Worm (Caenorhabditis elegans): ENCODE measurements around the gene zif-1.

Gene zif-1

DNA sequence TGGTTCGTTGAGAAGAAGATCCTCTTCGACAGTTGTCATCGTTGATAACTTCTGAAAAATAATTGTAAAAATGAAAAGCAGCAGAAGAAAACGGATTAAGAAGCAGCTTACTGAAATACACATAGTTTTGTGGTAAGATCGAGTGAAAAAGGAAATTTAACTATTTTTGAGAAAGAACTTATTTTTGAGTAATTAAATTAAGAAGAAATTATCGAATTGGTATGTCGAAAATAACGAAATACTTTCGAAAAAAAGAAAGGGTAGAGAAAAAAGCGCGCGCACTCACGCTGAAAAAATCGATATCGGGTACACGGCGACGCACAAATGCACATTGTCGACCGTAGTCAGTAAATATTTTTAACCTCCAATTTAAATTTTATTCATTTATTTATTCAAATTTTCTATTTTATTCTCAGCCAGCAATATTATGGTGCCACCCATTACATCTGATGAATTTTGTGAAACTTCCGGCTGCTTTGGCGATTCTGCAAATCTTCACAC is 46.4 kb upstream of the zif-1 start, which contains the start of the genes ZK643.5 and ZK643.2 (continued):
- TF ChIP-seq ceh-100 (GFP tag; IDR thresholded peaks at IDR 0.05) (no peak), ama-1 (optimal IDR thresholded peaks at IDR 0.05) (no peak), ama-1 (GFP tag; optimal IDR thresholded peaks at IDR 0.05) (peak in 1 of 2 experiments; percentile 64), madf-6 (GFP tag; IDR thresholded peaks at IDR 0.05) (peak; percentile 70)

DNA sequence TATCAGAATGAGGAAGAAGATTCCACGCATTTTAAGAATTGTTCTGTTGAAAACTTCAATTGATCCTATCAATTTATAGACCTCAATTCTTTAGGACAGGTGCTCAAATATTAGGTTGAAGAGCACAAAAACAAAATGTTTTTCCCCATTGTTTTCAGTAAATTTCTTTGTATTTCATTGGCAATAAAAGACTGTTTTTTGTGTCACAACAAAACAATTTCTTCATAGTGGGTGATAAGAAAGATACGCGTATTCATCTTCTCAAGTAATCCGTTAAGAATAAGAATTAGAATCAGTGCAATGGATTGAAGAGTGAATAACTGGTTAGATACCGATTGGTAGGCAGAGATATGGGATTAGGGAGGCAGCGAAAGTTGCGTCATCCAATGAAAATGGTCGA is 41.9 kb upstream of the zif-1 start, which contains the start of gene ZK643.6:
ZK643.6 (minus strand) TSS at position 101 of the 400 bp plus-strand sequence.
- TF ChIP-seq ztf-26 (tag; optimal IDR thresholded peaks at IDR 0.05) (no peak), F55B11.4 (tag; optimal IDR thresholded peaks at IDR 0.05; ENCODE audit: borderline replicate concordance, insufficient read depth) (no peak), let-526 (GFP tag; IDR thresholded peaks at IDR 0.05) (no peak)

DNA sequence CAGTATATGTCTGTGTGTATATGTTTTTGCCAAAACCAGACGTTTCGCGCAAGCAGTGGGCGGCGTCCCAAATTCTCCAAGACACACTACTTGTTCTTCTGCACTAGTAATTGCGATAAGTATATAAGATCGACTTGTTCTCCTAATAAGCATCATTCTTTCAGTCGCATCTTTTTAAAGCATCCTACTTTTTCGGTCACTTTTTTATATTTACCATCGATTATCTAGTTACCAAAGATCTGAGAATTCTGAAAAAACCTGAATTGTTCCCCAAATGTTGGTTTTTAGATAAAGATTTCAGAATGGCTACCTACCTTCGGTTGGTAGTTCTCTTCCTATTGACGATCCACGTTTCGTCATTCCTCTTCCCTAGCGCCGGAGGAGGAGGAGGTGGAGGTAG is 40.6 kb upstream of the zif-1 start, which contains the start of gene grl-25:
grl-25 (plus strand) TSS at position 301 of the 400 bp plus-strand sequence.
- no peak for TF ChIP-seq F33H1.4 (GFP tag; IDR thresholded peaks at IDR 0.05)
- no peak for TF ChIP-seq B0261.1 (tag; optimal IDR thresholded peaks at IDR 0.05)
- no peak for TF ChIP-seq mxl-1 (tag; optimal IDR thresholded peaks at IDR 0.05)
- TF ChIP-seq let-607 (tag; optimal IDR thresholded peaks at IDR 0.05), result no peak
- no peak for TF ChIP-seq nhr-120 (GFP tag; IDR thresholded peaks at IDR 0.05)
- TF ChIP-seq ceh-27 (GFP tag; optimal IDR thresholded peaks at IDR 0.05), result no peak

DNA sequence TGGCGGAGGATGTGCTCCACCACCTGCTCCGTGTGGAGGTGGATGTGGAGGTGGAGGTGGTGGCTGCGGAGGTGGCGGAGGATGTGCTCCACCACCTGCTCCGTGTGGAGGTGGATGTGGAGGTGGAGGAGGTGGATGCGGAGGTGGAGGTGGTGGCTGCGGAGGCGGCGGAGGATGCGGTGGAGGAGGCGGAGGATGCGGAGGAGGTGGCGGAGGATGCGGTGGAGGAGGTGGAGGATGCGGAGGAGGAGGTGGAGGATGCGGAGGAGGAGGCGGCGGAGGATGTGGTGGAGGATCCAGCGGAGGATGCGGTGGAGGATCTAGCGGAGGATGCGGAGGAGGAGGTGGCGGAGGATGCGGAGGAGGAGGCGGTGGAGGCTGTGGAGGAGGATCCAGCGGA is 40.1 kb upstream of the zif-1 start:
- TF ChIP-seq Y67H2A.10 (GFP tag; conservative IDR thresholded peaks at IDR 0.05) (no peak), egrh-3 (GFP tag; IDR thresholded peaks at IDR 0.05) (peak; percentile 99), ztf-28 (GFP tag; IDR thresholded peaks at IDR 0.05) (no peak), tlf-1 (GFP tag; optimal IDR thresholded peaks at IDR 0.05) (no peak), ztf-25 (GFP tag; IDR thresholded peaks at IDR 0.05) (no peak), pbrm-1 (GFP tag; IDR thresholded peaks at IDR 0.05) (0 out of 2 replicates have a peak, but pooled peaks have one; percentile 20), hmg-20 (GFP tag; IDR thresholded peaks at IDR 0.05) (no peak), tbx-9 (tag; optimal IDR thresholded peaks at IDR 0.05; ENCODE audit: borderline replicate concordance) (no peak), ZK185.1 (tag; optimal IDR thresholded peaks at IDR 0.05; ENCODE audit: poor library complexity, severe bottlenecking) (no peak), B0336.3 (GFP tag; IDR thresholded peaks at IDR 0.05) (no peak), let-607 (tag; optimal IDR thresholded peaks at IDR 0.05) (no peak), rpc-1 (optimal IDR thresholded peaks at IDR 0.05) (no peak), rpc-1 (tag; optimal IDR thresholded peaks at IDR 0.05) (no peak), pha-4 (tag; optimal IDR thresholded peaks at IDR 0.05) (no peak), zfh-2 (GFP tag; conservative IDR thresholded peaks at IDR 0.05) (peak; percentile 93), ceh-79 (tag; optimal IDR thresholded peaks at IDR 0.05) (no peak), cebp-2 (GFP tag; IDR thresholded peaks at IDR 0.05) (no peak), nfyb-1 (GFP tag; IDR thresholded peaks at IDR 0.05) (0 out of 2 replicates have a peak, but pooled peaks have one; percentile 54), mcd-1 (GFP tag; IDR thresholded peaks at IDR 0.05) (peak; percentile 60; the same call in 1 of the 2 replicates)

DNA sequence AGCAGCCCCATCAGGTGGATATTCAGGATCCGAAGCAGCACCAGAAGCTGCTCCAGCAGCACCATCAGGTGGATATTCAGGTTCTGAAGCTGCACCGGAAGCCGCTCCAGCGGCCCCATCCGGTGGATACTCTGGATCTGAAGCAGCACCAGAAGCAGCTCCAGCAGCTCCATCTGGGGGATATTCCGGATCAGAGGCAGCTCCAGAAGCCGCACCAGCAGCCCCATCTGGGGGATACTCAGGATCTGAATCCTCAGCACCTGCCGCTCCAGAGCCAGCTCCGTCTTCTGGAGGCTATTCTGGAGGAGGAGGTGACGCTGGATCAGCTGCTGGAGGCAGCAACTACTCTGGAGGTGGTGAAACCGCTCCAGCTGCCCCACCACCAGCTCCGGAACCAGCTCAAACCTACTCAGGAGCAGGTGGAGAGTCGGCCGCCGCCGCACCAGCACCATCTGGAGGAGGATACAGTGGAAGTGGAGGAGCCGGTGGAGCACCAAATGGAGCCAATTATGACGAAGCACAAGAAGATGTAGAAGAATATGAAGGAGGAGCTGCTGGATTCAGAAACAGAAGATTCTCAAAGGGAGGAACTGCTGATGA is 37.8 kb upstream of the zif-1 start:
- no peak for TF ChIP-seq F52B5.7 (tag; optimal IDR thresholded peaks at IDR 0.05)
- TF ChIP-seq zfh-2 (GFP tag; conservative IDR thresholded peaks at IDR 0.05), result peak; percentile 84
- TF ChIP-seq egrh-3 (GFP tag; IDR thresholded peaks at IDR 0.05), result peak; percentile 94
- TF ChIP-seq sea-2 (GFP tag; IDR thresholded peaks at IDR 0.05), result no peak
